Fruit fly (Drosophila melanogaster): ENCODE data around the gene Vha100-4.

Gene Vha100-4

DNA sequence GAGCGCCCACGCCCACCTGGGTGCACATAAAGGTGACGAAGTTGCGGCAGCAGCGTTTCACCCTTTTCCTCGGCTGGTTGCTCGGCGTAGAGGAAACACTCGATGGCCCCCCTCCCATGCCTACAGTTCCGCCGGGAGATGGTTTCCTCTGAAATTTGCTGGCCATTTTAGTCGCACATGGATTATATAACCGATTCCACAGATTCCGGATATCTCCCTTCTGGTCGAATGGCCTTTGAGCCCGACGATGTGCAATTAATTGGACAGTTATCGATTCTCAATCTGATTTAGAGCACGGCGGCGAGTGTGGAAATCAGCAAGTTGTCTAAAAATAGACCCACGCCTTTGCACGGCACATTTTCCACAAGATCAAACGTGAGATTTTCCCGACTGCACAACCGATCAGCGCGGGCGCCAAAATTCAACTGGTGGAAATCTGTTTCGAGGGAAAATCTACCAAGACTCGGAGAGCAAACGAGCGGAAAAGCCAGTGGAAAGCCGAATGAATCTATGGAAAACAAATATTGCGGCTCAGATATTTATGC is 21.7 kb upstream of the Vha100-4 start, which contains the start of gene CG10864:
CG10864 (minus strand) TSS at position 427 of the 545 bp plus-strand sequence.
- TF ChIP-seq OdsH (GFP tag; optimal IDR thresholded peaks at IDR 0.05) (no peak), usp (GFP tag; optimal IDR thresholded peaks at IDR 0.05) (no peak), h (GFP tag; optimal IDR thresholded peaks at IDR 0.05) (no peak), N (GFP tag; optimal IDR thresholded peaks at IDR 0.05) (no peak), CrebA (GFP tag; optimal IDR thresholded peaks at IDR 0.05; ENCODE audit: borderline replicate concordance) (no peak), ey (GFP tag; optimal IDR thresholded peaks at IDR 0.05) (no peak), Dif (GFP tag; optimal IDR thresholded peaks at IDR 0.05; ENCODE audit: partially characterized antibody) (no peak)

DNA sequence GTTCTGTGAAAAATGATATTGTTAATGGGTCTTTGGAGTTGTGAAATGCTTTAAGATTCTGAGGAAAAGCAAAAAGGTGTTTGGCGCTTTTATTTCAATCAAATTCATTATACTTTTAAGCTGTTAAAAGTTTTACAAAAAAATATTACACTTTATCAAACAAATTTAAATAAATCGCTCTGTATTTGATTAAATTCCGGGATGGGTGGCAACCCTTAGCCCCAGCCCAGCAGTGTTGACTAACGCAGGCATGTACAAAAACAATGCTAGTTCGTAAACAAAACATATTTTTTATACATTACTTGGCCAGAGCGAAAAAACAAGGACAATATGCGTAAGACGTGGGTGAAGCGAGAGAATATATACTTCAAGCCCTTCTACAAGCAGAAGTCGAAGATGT is 15.1 kb upstream of the Vha100-4 start, which contains the start of gene CG7685:
CG7685 (plus strand) TSS at position 228 of the 400 bp plus-strand sequence.
- TF ChIP-seq Abd-B (GFP tag; optimal IDR thresholded peaks at IDR 0.05) (no peak), OdsH (GFP tag; optimal IDR thresholded peaks at IDR 0.05) (peak; percentile 62), dl (GFP tag; optimal IDR thresholded peaks at IDR 0.05; ENCODE audit: insufficient read depth in 1 of 2, partially characterized antibody in 2 of 2) (no peak), ey (GFP tag; optimal IDR thresholded peaks at IDR 0.05) (peak; percentile 68), dmrt93B (GFP tag; optimal IDR thresholded peaks at IDR 0.05) (no peak), Hr83 (GFP tag; optimal IDR thresholded peaks at IDR 0.05; ENCODE audit: poor library complexity, severe bottlenecking) (peak; percentile 86), tai (GFP tag; optimal IDR thresholded peaks at IDR 0.05) (no peak), Jra (GFP tag; optimal IDR thresholded peaks at IDR 0.05) (peak; percentile 82), Dfd (GFP tag; optimal IDR thresholded peaks at IDR 0.05) (no peak), fru (GFP tag; optimal IDR thresholded peaks at IDR 0.05) (peak; percentile 68), usp (GFP tag; optimal IDR thresholded peaks at IDR 0.05) (no peak), br (GFP tag; optimal IDR thresholded peaks at IDR 0.05) (peak; percentile 80), jim (GFP tag; optimal IDR thresholded peaks at IDR 0.05) (no peak), foxo (GFP tag; optimal IDR thresholded peaks at IDR 0.05) (peak in 1 of 2 experiments; percentile 80), Rel (GFP tag; optimal IDR thresholded peaks at IDR 0.05) (no peak), Rel (tag; optimal IDR thresholded peaks at IDR 0.05) (peak; percentile 54), CG32264 (GFP tag; optimal IDR thresholded peaks at IDR 0.05) (peak; percentile 47), Hr78 (GFP tag; optimal IDR thresholded peaks at IDR 0.05) (no peak), Vsx2 (GFP tag; optimal IDR thresholded peaks at IDR 0.05; ENCODE audit: partially characterized antibody) (no peak), CrebA (GFP tag; optimal IDR thresholded peaks at IDR 0.05; ENCODE audit: borderline replicate concordance) (no peak), CG9705 (GFP tag; optimal IDR thresholded peaks at IDR 0.05) (peak; percentile 71), sage (GFP tag; optimal IDR thresholded peaks at IDR 0.05) (no peak), psq (GFP tag; optimal IDR thresholded peaks at IDR 0.05) (peak; percentile 22), Hnf4 (GFP tag; optimal IDR thresholded peaks at IDR 0.05) (peak; percentile 92), dsf (GFP tag; optimal IDR thresholded peaks at IDR 0.05; ENCODE audit: borderline replicate concordance) (peak; percentile 18), Sp1 (GFP tag; optimal IDR thresholded peaks at IDR 0.05) (peak; percentile 74), sv (GFP tag; optimal IDR thresholded peaks at IDR 0.05) (peak; percentile 43), pan (optimal IDR thresholded peaks at IDR 0.05) (no peak), h (GFP tag; optimal IDR thresholded peaks at IDR 0.05) (peak; percentile 76), HLH106 (tag; optimal IDR thresholded peaks at IDR 0.05) (peak; percentile 69), Mio (GFP tag; optimal IDR thresholded peaks at IDR 0.05) (peak; percentile 15), rgr (GFP tag; optimal IDR thresholded peaks at IDR 0.05) (peak; percentile 81), brk (GFP tag; optimal IDR thresholded peaks at IDR 0.05) (no peak), woc (GFP tag; optimal IDR thresholded peaks at IDR 0.05) (peak; percentile 72), N (GFP tag; optimal IDR thresholded peaks at IDR 0.05) (no peak), lola (GFP tag; optimal IDR thresholded peaks at IDR 0.05) (no peak), GATAd (GFP tag; optimal IDR thresholded peaks at IDR 0.05) (no peak), Myc (optimal IDR thresholded peaks at IDR 0.05) (no peak), Dif (GFP tag; optimal IDR thresholded peaks at IDR 0.05; ENCODE audit: partially characterized antibody) (no peak)

Data from whole organism, wandering third instar larva.